Fruit fly (Drosophila melanogaster): ENCODE data around the gene PIG-K.

- TF ChIP-seq Ptx1 (GFP tag; IDR thresholded peaks at IDR 0.05), result peak; percentile 76
- TF ChIP-seq usp (GFP tag; optimal IDR thresholded peaks at IDR 0.05), result no peak
- TF ChIP-seq NK7.1 (GFP tag; optimal IDR thresholded peaks at IDR 0.05), result peak; percentile 26
- TF ChIP-seq CG8359 (GFP tag; optimal IDR thresholded peaks at IDR 0.05; ENCODE audit: borderline replicate concordance), result no peak
- no peak for TF ChIP-seq TFAM (GFP tag; optimal IDR thresholded peaks at IDR 0.05)
Observed at dm6 chrX:2041312-2041918, 32.3 kb upstream of the PIG-K start, which contains the start of gene CG4313.
